Worm (Caenorhabditis elegans) whole organism, late embryonic: ENCODE results near the gene C18A11.1.

ENCODE experiments used
- ceh-24 ChIP-seq: sonication (generic microtip); optimal IDR thresholded peaks from 2 replicates; lab custom pipeline; 2016; ENCODE audit warnings: mild to moderate bottlenecking, missing genetic modification characterization, missing compliant biosample characterization
- fkh-10 ChIP-seq: fragments of 150-350 bp; optimal IDR thresholded peaks from 2 replicates; lab custom pipeline; 2014; ENCODE audit warnings: missing biosample characterization, missing genetic modification reagents, missing genetic modification characterization
- hlh-30 ChIP-seq: sonication (generic microtip); optimal IDR thresholded peaks from 2 replicates; lab custom pipeline; 2017; ENCODE audit warnings: antibody characterized with exemption, missing genetic modification characterization, missing compliant biosample characterization; ENCODE audit not compliant: insufficient read depth
- hlh-8 ChIP-seq: sonication (generic microtip); optimal IDR thresholded peaks from 2 replicates; lab custom pipeline; 2016; ENCODE audit warnings: missing genotype, missing genetic modification characterization, missing compliant biosample characterization
- nfya-1 ChIP-seq: sonication (generic microtip); optimal IDR thresholded peaks from 2 replicates; lab custom pipeline; 2017; ENCODE audit warnings: missing genetic modification characterization, mild to moderate bottlenecking, missing compliant biosample characterization, antibody characterized with exemption, moderate library complexity
- pag-3 ChIP-seq: sonication (generic microtip); optimal IDR thresholded peaks from 2 replicates; lab custom pipeline; 2016; ENCODE audit warnings: missing compliant biosample characterization, missing genetic modification characterization, borderline replicate concordance
- pha-4 ChIP-seq: fragments of 150-350 bp; optimal IDR thresholded peaks from 2 replicates; lab custom pipeline; 2018; ENCODE audit warnings: missing biosample characterization, missing genetic modification reagents, missing genetic modification characterization
- pqm-1 ChIP-seq: sonication (generic microtip); optimal IDR thresholded peaks from 2 replicates; lab custom pipeline; 2016; ENCODE audit warnings: missing genetic modification characterization, missing compliant biosample characterization
- syd-9 ChIP-seq: sonication (generic microtip); optimal IDR thresholded peaks from 2 replicates; lab custom pipeline; 2016; ENCODE audit warnings: mild to moderate bottlenecking, missing genetic modification characterization, moderate library complexity, missing compliant biosample characterization
- tbx-2 ChIP-seq: sonication (generic microtip); optimal IDR thresholded peaks from 2 replicates; lab custom pipeline; 2016; ENCODE audit warnings: missing genetic modification characterization, missing compliant biosample characterization

DNA sequence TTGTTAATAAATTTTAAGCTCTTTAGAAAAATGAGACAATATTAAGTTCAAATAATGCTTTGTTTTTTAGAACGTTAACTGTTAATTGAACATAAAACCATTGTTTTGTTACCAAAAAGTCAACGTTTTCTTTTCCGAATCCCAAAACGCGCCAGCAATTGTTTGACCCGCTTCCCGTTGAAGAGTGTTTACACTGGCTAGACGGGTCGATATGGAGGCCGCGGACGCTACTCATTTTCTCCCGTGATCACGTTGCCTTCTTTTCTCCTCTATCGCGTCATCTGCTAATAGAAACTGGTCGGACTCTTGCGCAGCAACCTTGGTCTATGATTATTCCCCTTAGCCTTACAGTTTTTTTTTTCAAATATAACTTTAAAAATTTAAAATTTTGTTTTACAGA is 40.0 kb upstream of the C18A11.1 start, which contains the start of gene C34D10.1:
- TF ChIP-seq nfya-1 (tag; lab: Kevin White, UChicago) (peak; percentile 42), tbx-2 (tag; lab: Kevin White, UChicago) (peak; percentile 16), syd-9 (tag; lab: Kevin White, UChicago) (no peak), hlh-8 (tag; lab: Kevin White, UChicago) (no peak), pqm-1 (tag; lab: Kevin White, UChicago) (no peak), fkh-10 (no peak), ceh-24 (tag; lab: Kevin White, UChicago) (no peak), hlh-30 (tag; lab: Kevin White, UChicago) (peak; percentile 63), pag-3 (tag; lab: Kevin White, UChicago) (no peak), pha-4 (tag; lab: Kevin White, UChicago) (no peak)
